Worm (Caenorhabditis elegans) whole organism, young adult: ENCODE data around the gene npr-26.

Source experiments
- B0261.1 ChIP-seq: sonication (generic microtip); optimal IDR thresholded peaks from 2 replicates; lab custom pipeline; 2016; ENCODE audit warnings: mild to moderate bottlenecking, missing genetic modification characterization, moderate library complexity, missing compliant biosample characterization
- F57A8.1 ChIP-seq: fragments of 200-800 bp; sonication (Bioruptor generic); optimal IDR thresholded peaks from 2 replicates; lab custom pipeline; 2018; ENCODE audit warnings: mild to moderate bottlenecking, missing genetic modification characterization, moderate library complexity, missing compliant biosample characterization
- ZK185.1 ChIP-seq: sonication (generic microtip); optimal IDR thresholded peaks from 2 replicates; lab custom pipeline; 2016; ENCODE audit warnings: mild to moderate bottlenecking, missing genetic modification characterization, missing compliant biosample characterization; ENCODE audit not compliant: poor library complexity, severe bottlenecking
- egl-44 ChIP-seq: fragments of 200-800 bp; sonication (Bioruptor generic); IDR thresholded peaks from 2 replicates; pipeline ENCODE4 v1.3.6; 2022; ENCODE audit warnings: missing genetic modification reagents, missing genetic modification characterization, missing compliant biosample characterization
- hlh-12 ChIP-seq: sonication (generic microtip); optimal IDR thresholded peaks from 2 replicates; lab custom pipeline; 2016; ENCODE audit warnings: missing genetic modification characterization, missing compliant biosample characterization
- lin-54 ChIP-seq: fragments of 200-800 bp; sonication (Bioruptor generic); optimal IDR thresholded peaks from 2 replicates; lab custom pipeline; 2018; ENCODE audit warnings: mild to moderate bottlenecking, missing genetic modification characterization, missing compliant biosample characterization
- nhr-120 ChIP-seq: fragments of 200-800 bp; sonication (Bioruptor generic); IDR thresholded peaks from 2 replicates; pipeline ENCODE4 v1.3.6; 2022; ENCODE audit warnings: missing genetic modification characterization, missing compliant biosample characterization
- pha-4 ChIP-seq: fragments of 150-350 bp; sonication (generic microtip); optimal IDR thresholded peaks from 2 replicates; lab custom pipeline; 2014; ENCODE audit warnings: missing biosample characterization, missing genetic modification reagents, missing genetic modification characterization
- repo-1 ChIP-seq: sonication (generic microtip); optimal IDR thresholded peaks from 2 replicates; lab custom pipeline; 2017; ENCODE audit warnings: mild to moderate bottlenecking, missing genetic modification characterization, missing compliant biosample characterization
- unc-62 ChIP-seq: fragments of 150-350 bp; optimal IDR thresholded peaks from 2 replicates; lab custom pipeline; 2014; ENCODE audit warnings: missing biosample characterization, missing genetic modification reagents, missing genetic modification characterization

- TF ChIP-seq repo-1 (tag; lab: Kevin White, UChicago) (no peak), ZK185.1 (tag; lab: Kevin White, UChicago) (no peak), hlh-12 (tag; lab: Kevin White, UChicago) (no peak), F57A8.1 (no peak), nhr-120 (GFP tag; lab: Robert Waterston, UW) (no peak), lin-54 (GFP tag; lab: Kevin White, UChicago) (no peak), pha-4 (tag; lab: Kevin White, UChicago) (no peak), unc-62 (GFP tag; lab: Kevin White, UChicago) (no peak), egl-44 (no peak), B0261.1 (no peak)
Measured at ce11 chrIV:17440417-17440816, 22.8 kb upstream of the npr-26 start, which contains the start of gene F08A7.1.
